Worm (Caenorhabditis elegans): ENCODE results near the gene srh-172.

ce11 chrV:19954491-19954890, 4.4 kb upstream of the srh-172 start:
- TF ChIP-seq him-1 (tag; optimal IDR thresholded peaks at IDR 0.05) (no peak), W03F9.2 (tag; optimal IDR thresholded peaks at IDR 0.05) (no peak), dao-5 (tag; optimal IDR thresholded peaks at IDR 0.05) (no peak)

All from whole organism, L4/young adult.